Fruit fly (Drosophila melanogaster) S2 (cell line): ENCODE data around the gene comm2.

ENCODE experiments used
- CG8478 ChIP-seq: fragments of >200 bp; optimal IDR thresholded peaks from 2 replicates; lab custom pipeline; 2018
- CTCF ChIP-seq, 2 experiments: fragments of >200 bp; optimal IDR thresholded peaks; 2 replicates each; lab custom pipeline; 2018

dm6 chr3L:15749276-15749675 is 49.6 kb upstream of the comm2 start:
- TF ChIP-seq CG8478 (lab: Kevin White, UChicago) (no peak), CTCF (optimal IDR thresholded peaks at IDR 0.05; lab: Kevin White, UChicago) (no peak)
